Worm (Caenorhabditis elegans): ENCODE data around the gene C02B8.12.

- TF ChIP-seq him-1 (tag; optimal IDR thresholded peaks at IDR 0.05) (no peak), pha-4 (tag; optimal IDR thresholded peaks at IDR 0.05) (no peak), madf-6 (GFP tag; IDR thresholded peaks at IDR 0.05) (no peak), C06A6.2 (GFP tag; conservative IDR thresholded peaks at IDR 0.05) (no peak), zim-3 (tag; optimal IDR thresholded peaks at IDR 0.05) (no peak), ama-1 (optimal IDR thresholded peaks at IDR 0.05) (no peak), ama-1 (GFP tag; optimal IDR thresholded peaks at IDR 0.05) (peak in 1 of 2 experiments; percentile 56)
These were observed 32.8 kb upstream of the C02B8.12 start for ce11 chrX:8155969-8156368.

Data from whole organism, young adult.